Worm (Caenorhabditis elegans): ENCODE results near the gene pho-10.

- TF ChIP-seq him-1 (tag; optimal IDR thresholded peaks at IDR 0.05) = no peak
- no peak for TF ChIP-seq dao-5 (tag; optimal IDR thresholded peaks at IDR 0.05)
- no peak for TF ChIP-seq W03F9.2 (tag; optimal IDR thresholded peaks at IDR 0.05)
Measured at ce11 chrII:9904459-9904858, 15.9 kb downstream of the pho-10 start.

All from whole organism, L4/young adult.